Fruit fly (Drosophila melanogaster) whole organism, wandering third instar larva: ENCODE results near the gene CG5758.
A peak's percentile ranks its signal among the peaks of the same experiment; 100 is the strongest.

Experiments used
- CG9705 ChIP-seq: fragments of 200-800 bp; sonication (Bioruptor generic); optimal IDR thresholded peaks from 2 replicates; lab custom pipeline; 2018; ENCODE audit warnings: missing biosample characterization, mild to moderate bottlenecking, missing genetic modification characterization
- Dfd ChIP-seq: fragments of >200 bp; optimal IDR thresholded peaks from 2 replicates; lab custom pipeline; 2017; ENCODE audit warnings: missing biosample characterization, missing genetic modification characterization
- Hr78 ChIP-seq: fragments of >200 bp; optimal IDR thresholded peaks from 2 replicates; lab custom pipeline; 2017; ENCODE audit warnings: missing biosample characterization, missing genetic modification characterization
- Jra ChIP-seq: sonication (Bioruptor generic); optimal IDR thresholded peaks from 2 replicates; lab custom pipeline; 2016; ENCODE audit warnings: missing biosample characterization, missing genetic modification characterization
- OdsH ChIP-seq: fragments of 200-800 bp; sonication (Bioruptor generic); optimal IDR thresholded peaks from 2 replicates; lab custom pipeline; 2016; ENCODE audit warnings: missing biosample characterization, mild to moderate bottlenecking, missing genetic modification characterization
- br ChIP-seq: fragments of 200-800 bp; sonication (Bioruptor generic); optimal IDR thresholded peaks from 2 replicates; lab custom pipeline; 2016; ENCODE audit warnings: missing biosample characterization, missing genetic modification characterization
- dl ChIP-seq, 2 experiments: fragments of 175-275, 200-275 bp in 1 of 2; fragments of 200-275 bp in 1 of 2; sonication (Bioruptor generic); optimal IDR thresholded peaks; lab custom pipeline; 2018; ENCODE audit warnings: mild to moderate bottlenecking in 2 of 2, missing biosample characterization in 2 of 2, missing genetic modification characterization in 2 of 2, moderate library complexity in 2 of 2; ENCODE audit not compliant: partially characterized antibody in 2 of 2, insufficient read depth in 1 of 2
- ey ChIP-seq: fragments of 200-800 bp; sonication (Bioruptor generic); optimal IDR thresholded peaks from 2 replicates; lab custom pipeline; 2016; ENCODE audit warnings: missing biosample characterization, missing genetic modification characterization
- h ChIP-seq: fragments of 200-800 bp; sonication (Bioruptor generic); optimal IDR thresholded peaks from 3 replicates; lab custom pipeline; 2016; ENCODE audit warnings: missing biosample characterization, mild to moderate bottlenecking, missing genetic modification characterization
- pan ChIP-seq: fragments of >200 bp; optimal IDR thresholded peaks from 2 replicates; lab custom pipeline; 2017
- psq ChIP-seq: fragments of 200-800 bp; sonication (Bioruptor generic); optimal IDR thresholded peaks from 3 replicates; lab custom pipeline; 2017; ENCODE audit warnings: missing biosample characterization, mild to moderate bottlenecking, missing genetic modification characterization, moderate library complexity
- sage ChIP-seq: fragments of 200-800 bp; sonication (Bioruptor generic); optimal IDR thresholded peaks from 2 replicates; lab custom pipeline; 2016; ENCODE audit warnings: missing biosample characterization, mild to moderate bottlenecking, missing genetic modification characterization
- usp ChIP-seq: fragments of >200 bp; optimal IDR thresholded peaks from 2 replicates; lab custom pipeline; 2017; ENCODE audit warnings: missing biosample characterization, missing genetic modification characterization

dm6 chr2L:18151134-18151825 is 31.5 kb downstream of the CG5758 start:
- TF ChIP-seq br (GFP tag; lab: Kevin White, UChicago), result peak; percentile 53
- no peak for TF ChIP-seq sage (GFP tag; lab: Kevin White, UChicago)
- TF ChIP-seq pan, result no peak
- no peak for TF ChIP-seq OdsH (GFP tag; lab: Kevin White, UChicago)
- no peak for TF ChIP-seq psq
- TF ChIP-seq Hr78 (GFP tag; lab: Kevin White, UChicago), result no peak
- peak; percentile 62 for TF ChIP-seq h
- peak in 1 of 2 experiments; percentile 19 for TF ChIP-seq dl (GFP tag; optimal IDR thresholded peaks at IDR 0.05; lab: Kevin White, UChicago; ENCODE audit: insufficient read depth in 1 of 2, partially characterized antibody in 2 of 2)
- TF ChIP-seq ey (GFP tag; lab: Kevin White, UChicago), result peak; percentile 67
- peak; percentile 30 for TF ChIP-seq Dfd
- TF ChIP-seq CG9705, result peak; percentile 23
- no peak for TF ChIP-seq usp (GFP tag; lab: Kevin White, UChicago)
- TF ChIP-seq Jra (GFP tag; lab: Kevin White, UChicago), result no peak
